Worm (Caenorhabditis elegans) whole organism, L3 larva: ENCODE results near the gene Y53F4B.23.

Experiments
- R02D3.7 ChIP-seq: fragments of 150-350 bp; optimal IDR thresholded peaks from 2 replicates; lab custom pipeline; 2014; ENCODE audit warnings: missing biosample characterization, missing genetic modification characterization
- ceh-16 ChIP-seq: sonication (generic microtip); optimal IDR thresholded peaks from 2 replicates; lab custom pipeline; 2017; ENCODE audit warnings: missing biosample characterization, missing genetic modification characterization
- fkh-10 ChIP-seq: sonication (generic microtip); optimal IDR thresholded peaks from 2 replicates; lab custom pipeline; 2017; ENCODE audit warnings: missing biosample characterization, missing genetic modification reagents, missing genetic modification characterization
- jun-1 ChIP-seq: fragments of 150-350 bp; optimal IDR thresholded peaks from 2 replicates; lab custom pipeline; 2014; ENCODE audit warnings: missing biosample characterization, missing genetic modification reagents, missing genetic modification characterization
- nhr-237 ChIP-seq: fragments of 150-350 bp; optimal IDR thresholded peaks from 2 replicates; lab custom pipeline; 2014; ENCODE audit warnings: missing biosample characterization, missing genetic modification characterization
- nhr-67 ChIP-seq: fragments of 150-350 bp; optimal IDR thresholded peaks from 2 replicates; lab custom pipeline; 2014; ENCODE audit warnings: missing biosample characterization, missing genetic modification characterization
- pha-4 ChIP-seq: fragments of 150-350 bp; optimal IDR thresholded peaks from 2 replicates; lab custom pipeline; 2014; ENCODE audit warnings: missing biosample characterization, missing genetic modification reagents, missing genetic modification characterization
- ztf-4 ChIP-seq: fragments of 150-350 bp; optimal IDR thresholded peaks from 2 replicates; lab custom pipeline; 2014; ENCODE audit warnings: missing biosample characterization, missing genetic modification characterization

DNA sequence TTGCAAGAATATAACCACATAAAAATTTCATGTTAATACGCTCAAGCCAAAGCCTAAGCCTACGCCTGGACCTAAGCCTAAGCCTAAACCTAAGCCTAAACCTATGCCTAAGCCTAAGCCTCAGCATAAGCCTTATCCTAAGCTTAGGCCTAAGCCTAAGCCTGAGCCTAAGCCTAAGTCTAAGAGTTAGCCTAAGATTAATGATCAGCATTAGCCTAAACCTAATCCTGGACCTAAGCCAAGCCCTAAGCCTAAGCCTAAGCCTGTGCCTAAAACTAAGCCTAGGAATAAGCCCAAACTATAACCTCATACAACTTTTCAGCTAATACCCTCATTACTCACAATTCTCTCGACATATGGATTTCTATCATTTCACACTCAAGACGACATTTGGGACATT, 34.1 kb downstream of the Y53F4B.23 start:
- TF ChIP-seq ceh-16 (tag; lab: Kevin White, UChicago) = no peak
- TF ChIP-seq pha-4 (tag; lab: Kevin White, UChicago) = no peak
- no peak for TF ChIP-seq nhr-237 (tag; lab: Kevin White, UChicago)
- no peak for TF ChIP-seq ztf-4
- TF ChIP-seq nhr-67 = no peak
- TF ChIP-seq fkh-10 (GFP tag; lab: Kevin White, UChicago) = no peak
- no peak for TF ChIP-seq jun-1 (tag; lab: Kevin White, UChicago)
- TF ChIP-seq R02D3.7 (tag; lab: Kevin White, UChicago) = no peak
